Worm (Caenorhabditis elegans): ENCODE data around the gene K10D11.7.

ce11 chrIV:12969141-12969540, 26.6 kb downstream of the K10D11.7 start, which contains the start of gene F55G11.2:
- TF ChIP-seq ceh-13 (GFP tag; optimal IDR thresholded peaks at IDR 0.05): no peak
- TF ChIP-seq scrt-1 (GFP tag; IDR thresholded peaks at IDR 0.05): no peak
- TF ChIP-seq hnd-1 (tag; optimal IDR thresholded peaks at IDR 0.05): no peak
- no peak for TF ChIP-seq ama-1 (optimal IDR thresholded peaks at IDR 0.05)
- no peak for TF ChIP-seq tra-4 (tag; optimal IDR thresholded peaks at IDR 0.05)
- TF ChIP-seq tbx-11 (GFP tag; IDR thresholded peaks at IDR 0.05): no peak
- no peak for TF ChIP-seq ets-7 (tag; optimal IDR thresholded peaks at IDR 0.05)

Measured in whole organism, early embryonic.